Fruit fly (Drosophila melanogaster): ENCODE data around the gene Blos3.

Blos3 gene

DNA sequence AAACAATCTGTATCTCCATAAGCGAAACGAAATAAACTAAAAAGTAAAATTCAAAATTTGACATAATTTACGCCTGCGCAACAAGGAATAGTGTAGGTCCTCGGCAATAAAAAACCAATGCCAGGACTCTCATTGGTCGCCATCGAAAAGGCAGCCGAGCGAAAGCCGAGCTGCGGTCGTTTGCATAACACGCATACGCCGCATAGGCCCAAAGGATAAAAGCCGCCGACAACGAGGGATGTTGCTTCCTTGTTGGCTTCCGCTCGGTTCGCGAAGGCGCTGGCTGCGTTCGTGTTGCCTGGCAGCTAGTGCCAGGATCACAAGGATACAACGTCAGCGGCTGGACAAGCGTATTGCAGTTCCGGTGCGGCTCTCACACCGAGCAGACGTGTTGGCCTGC is 9.6 kb upstream of the Blos3 start:
- TF ChIP-seq Pif1B (GFP tag; optimal IDR thresholded peaks at IDR 0.05) (no peak), CG15710 (tag; optimal IDR thresholded peaks at IDR 0.05) (no peak), CG14655 (GFP tag; optimal IDR thresholded peaks at IDR 0.05) (no peak), CG4496 (GFP tag; IDR thresholded peaks at IDR 0.05) (no peak), CG17806 (tag; optimal IDR thresholded peaks at IDR 0.05) (no peak), D1 (tag; optimal IDR thresholded peaks at IDR 0.05) (no peak), CG13204 (GFP tag; optimal IDR thresholded peaks at IDR 0.05) (no peak), Pif1A (GFP tag; optimal IDR thresholded peaks at IDR 0.05) (no peak), EcR (GFP tag; optimal IDR thresholded peaks at IDR 0.05) (no peak), rn (GFP tag; IDR thresholded peaks at IDR 0.05) (no peak), CG32121 (GFP tag; IDR thresholded peaks at IDR 0.05) (no peak), CG34367 (tag; optimal IDR thresholded peaks at IDR 0.05) (no peak), CG9948 (tag; optimal IDR thresholded peaks at IDR 0.05) (no peak), CG10348 (GFP tag; IDR thresholded peaks at IDR 0.05) (no peak), gl (tag; optimal IDR thresholded peaks at IDR 0.05) (no peak), CG8301 (tag; optimal IDR thresholded peaks at IDR 0.05) (no peak)

DNA sequence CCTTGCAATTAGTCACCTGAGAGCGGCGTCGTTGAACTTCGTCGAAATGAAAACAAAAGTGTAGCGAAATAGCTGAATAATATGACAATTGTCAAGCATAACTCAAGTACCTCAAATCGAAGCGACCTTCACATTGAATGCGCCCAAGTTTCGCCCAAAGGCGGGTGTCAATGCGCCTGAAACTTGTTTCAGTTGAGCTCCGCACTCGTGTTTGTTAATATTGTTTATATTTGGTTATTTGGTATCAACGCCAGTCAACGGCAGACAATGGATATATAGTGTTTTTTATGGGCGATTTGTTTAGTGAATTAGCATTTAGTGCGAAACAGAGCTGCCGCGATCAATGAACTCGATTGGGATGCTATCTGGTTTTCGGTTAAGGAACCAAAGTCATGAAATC is 8.1 kb upstream of the Blos3 start:
- TF ChIP-seq CG12605 (GFP tag; IDR thresholded peaks at IDR 0.05) (no peak), D1 (tag; optimal IDR thresholded peaks at IDR 0.05) (no peak), CG8159 (tag; optimal IDR thresholded peaks at IDR 0.05) (no peak)

DNA sequence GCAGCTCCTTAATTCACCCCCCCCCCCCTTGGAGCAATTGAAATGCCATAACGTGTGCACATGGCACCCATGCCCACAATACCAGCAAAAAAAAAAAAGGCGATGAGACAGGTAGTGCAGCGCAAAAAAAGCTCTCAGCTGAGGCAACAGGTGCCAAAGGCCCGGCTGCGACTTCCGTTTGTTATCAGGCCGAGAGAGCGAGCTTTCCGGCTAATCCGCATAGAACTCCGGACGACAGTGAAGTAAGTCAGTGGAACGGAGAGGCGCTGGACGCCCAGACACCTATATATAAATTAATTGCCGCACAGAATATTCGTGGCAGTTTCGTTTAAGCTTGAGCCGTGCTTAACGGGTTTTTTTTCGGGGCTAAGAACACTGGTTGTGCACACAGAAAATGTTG is 6.7 kb upstream of the Blos3 start, which contains the start of gene CG6865:
Gene CG6865, plus strand, starts transcription at position 321 of the 400 bp plus-strand sequence.
- TF ChIP-seq fd96Ca (GFP tag; IDR thresholded peaks at IDR 0.05) (no peak), CG15710 (tag; optimal IDR thresholded peaks at IDR 0.05) (no peak), rn (GFP tag; IDR thresholded peaks at IDR 0.05) (no peak), gl (tag; optimal IDR thresholded peaks at IDR 0.05) (no peak), CG12605 (GFP tag; IDR thresholded peaks at IDR 0.05) (no peak), CG4496 (GFP tag; IDR thresholded peaks at IDR 0.05) (no peak), D1 (tag; optimal IDR thresholded peaks at IDR 0.05) (no peak), CG34367 (tag; optimal IDR thresholded peaks at IDR 0.05) (no peak), CG8159 (tag; optimal IDR thresholded peaks at IDR 0.05) (no peak), CG13204 (GFP tag; optimal IDR thresholded peaks at IDR 0.05) (no peak)

DNA sequence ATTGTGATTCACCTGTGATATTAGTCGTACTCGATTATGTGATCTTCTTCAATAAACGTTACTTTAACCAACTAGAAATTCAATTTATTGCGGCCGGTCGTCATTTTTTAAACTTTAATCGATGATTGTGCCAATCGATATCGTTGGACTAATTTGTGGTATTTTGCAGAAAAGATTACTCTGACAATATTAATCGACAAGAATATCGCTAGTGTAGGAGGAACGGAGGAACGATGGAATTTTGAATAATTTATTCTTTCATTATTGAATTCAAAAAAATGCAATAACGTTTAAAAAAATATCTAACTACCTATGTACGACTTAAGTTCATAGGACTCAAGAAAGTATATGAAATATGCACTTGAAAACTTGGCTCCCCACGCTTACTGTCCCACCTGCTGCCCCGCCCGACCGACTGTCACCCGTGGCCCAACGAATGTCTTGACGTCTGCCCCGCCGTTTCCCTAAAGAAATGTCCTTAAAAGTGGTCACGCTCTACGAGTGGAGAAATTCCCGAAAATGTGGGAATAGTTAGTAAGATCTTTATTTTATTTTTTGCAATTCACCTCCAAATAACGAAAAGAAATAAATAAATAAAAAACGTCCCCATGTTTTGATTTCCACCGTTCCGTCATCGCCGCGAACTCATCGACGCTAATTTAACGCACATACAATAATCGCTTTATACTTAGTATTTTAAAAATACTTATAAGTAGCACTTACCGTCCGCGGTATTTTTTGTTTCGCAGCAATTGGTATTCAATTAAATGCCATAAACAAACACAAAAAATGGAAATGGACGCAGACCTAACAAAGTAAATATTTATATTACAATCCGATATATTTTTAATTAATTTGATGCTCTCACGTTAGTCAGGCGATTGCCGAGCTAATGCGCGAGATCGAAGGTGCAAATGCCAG is 4.3 kb upstream of the Blos3 start, which contains the start of gene CG14074:
Gene CG14074, plus strand, starts transcription at position 779 of the 921 bp plus-strand sequence.
- TF ChIP-seq D1 (tag; optimal IDR thresholded peaks at IDR 0.05) (no peak), rn (GFP tag; IDR thresholded peaks at IDR 0.05) (no peak), CG34367 (tag; optimal IDR thresholded peaks at IDR 0.05) (no peak), CG12605 (GFP tag; IDR thresholded peaks at IDR 0.05) (no peak), Ets98B (GFP tag; IDR thresholded peaks at IDR 0.05) (no peak), fd96Ca (GFP tag; IDR thresholded peaks at IDR 0.05) (no peak), CG14655 (GFP tag; optimal IDR thresholded peaks at IDR 0.05) (no peak), CG17806 (tag; optimal IDR thresholded peaks at IDR 0.05) (no peak), EcR (GFP tag; optimal IDR thresholded peaks at IDR 0.05) (no peak), CG8159 (tag; optimal IDR thresholded peaks at IDR 0.05) (no peak), CG8301 (tag; optimal IDR thresholded peaks at IDR 0.05) (no peak)

DNA sequence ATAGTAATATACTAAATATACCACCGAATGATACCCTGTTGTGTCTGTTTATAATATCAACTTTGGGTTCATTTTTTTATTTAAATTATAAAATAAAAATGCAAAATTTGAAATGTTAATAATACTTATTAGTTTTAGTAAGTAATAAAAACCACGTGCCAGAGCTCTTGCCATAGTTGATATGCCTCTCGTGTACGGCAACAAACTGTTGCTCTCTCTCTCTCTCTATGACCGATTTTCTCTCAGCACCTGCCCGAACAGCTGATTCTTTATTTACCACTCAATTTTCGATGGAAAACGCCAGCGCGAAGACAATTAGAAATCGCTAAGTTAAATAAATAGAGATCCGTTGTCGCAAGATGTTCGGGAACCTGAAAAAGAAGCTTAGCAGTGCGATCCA is 2.5 kb upstream of the Blos3 start, which contains the start of gene Dysb:
Gene Dysb, plus strand, starts transcription at position 251 of the 400 bp plus-strand sequence.
- peak; percentile 79 for TF ChIP-seq CG8159 (tag; optimal IDR thresholded peaks at IDR 0.05)
- peak; percentile 70 for TF ChIP-seq CG34367 (tag; optimal IDR thresholded peaks at IDR 0.05)
- peak; percentile 76 for TF ChIP-seq Pif1A (GFP tag; optimal IDR thresholded peaks at IDR 0.05)
- peak; percentile 92 for TF ChIP-seq CG12605 (GFP tag; IDR thresholded peaks at IDR 0.05)
- TF ChIP-seq Pif1B (GFP tag; optimal IDR thresholded peaks at IDR 0.05), result peak; percentile 82
- peak; percentile 75 for TF ChIP-seq CG15710 (tag; optimal IDR thresholded peaks at IDR 0.05)
- TF ChIP-seq Snoo (tag; optimal IDR thresholded peaks at IDR 0.05), result peak; percentile 81
- peak; percentile 46 for TF ChIP-seq D1 (tag; optimal IDR thresholded peaks at IDR 0.05)
- no peak; the same call in 1 of the 2 replicates for TF ChIP-seq rn (GFP tag; IDR thresholded peaks at IDR 0.05)
- TF ChIP-seq CG9948 (tag; optimal IDR thresholded peaks at IDR 0.05), result peak; percentile 70
- TF ChIP-seq CG13204 (GFP tag; optimal IDR thresholded peaks at IDR 0.05), result no peak
- TF ChIP-seq EcR (GFP tag; optimal IDR thresholded peaks at IDR 0.05), result no peak
- no peak; the same call in 2 of the 3 replicates for TF ChIP-seq fd96Ca (GFP tag; IDR thresholded peaks at IDR 0.05)
- TF ChIP-seq Ets98B (GFP tag; IDR thresholded peaks at IDR 0.05), result peak; percentile 96
- peak; percentile 80 for TF ChIP-seq CG8301 (tag; optimal IDR thresholded peaks at IDR 0.05)
- TF ChIP-seq CG17806 (tag; optimal IDR thresholded peaks at IDR 0.05), result peak; percentile 83
- 0 out of 2 replicates have a peak, but pooled peaks have one; percentile 26 for TF ChIP-seq CG10348 (GFP tag; IDR thresholded peaks at IDR 0.05)
- no peak for TF ChIP-seq gl (tag; optimal IDR thresholded peaks at IDR 0.05)
- no peak for TF ChIP-seq CG14655 (GFP tag; optimal IDR thresholded peaks at IDR 0.05)
- peak; percentile 93 for TF ChIP-seq CG4496 (GFP tag; IDR thresholded peaks at IDR 0.05)
- TF ChIP-seq CG32121 (GFP tag; IDR thresholded peaks at IDR 0.05), result peak; percentile 90
